Fruit fly (Drosophila melanogaster) whole organism, embryonic: ENCODE results near the gene mthl14.

ENCODE experiments used
- B-H2 ChIP-seq: fragments of 200-800 bp; sonication (Bioruptor generic); optimal IDR thresholded peaks from 2 replicates; lab custom pipeline; 2018; ENCODE audit warnings: missing biosample characterization, mild to moderate bottlenecking, missing genetic modification characterization
- Bdp1 ChIP-seq: fragments of 200-800 bp; sonication (Bioruptor generic); optimal IDR thresholded peaks from 3 replicates; lab custom pipeline; 2016; ENCODE audit warnings: missing biosample characterization, missing genetic modification characterization
- CG12744 ChIP-seq: fragments of 200-800 bp; sonication (Bioruptor generic); optimal IDR thresholded peaks from 2 replicates; lab custom pipeline; 2016; ENCODE audit warnings: missing biosample characterization, missing genetic modification characterization
- CG13424 ChIP-seq: fragments of 200-800 bp; sonication (Bioruptor generic); optimal IDR thresholded peaks from 2 replicates; lab custom pipeline; 2019; ENCODE audit warnings: missing biosample characterization, mild to moderate bottlenecking, missing genetic modification characterization, moderate library complexity
- CG14441 ChIP-seq: fragments of 200-800 bp; sonication (Bioruptor generic); IDR thresholded peaks from 2 replicates; pipeline ENCODE4 v1.3.6; 2022; ENCODE audit warnings: missing biosample characterization, missing genetic modification characterization
- CG15011 ChIP-seq: fragments of 200-800 bp; sonication (Bioruptor generic); optimal IDR thresholded peaks from 3 replicates; lab custom pipeline; 2018; ENCODE audit warnings: missing biosample characterization, mild to moderate bottlenecking, missing genetic modification characterization
- CG17802 ChIP-seq: fragments of 200-800 bp; sonication (Bioruptor generic); optimal IDR thresholded peaks from 2 replicates; lab custom pipeline; 2018; ENCODE audit warnings: missing biosample characterization, mild to moderate bottlenecking, missing genetic modification characterization, moderate library complexity
- CG18764 ChIP-seq: fragments of 200-800 bp; sonication (Bioruptor generic); optimal IDR thresholded peaks from 3 replicates; lab custom pipeline; 2016; ENCODE audit warnings: missing biosample characterization, missing genetic modification characterization
- CG2678 ChIP-seq: fragments of 200-800 bp; sonication (Bioruptor generic); optimal IDR thresholded peaks from 3 replicates; lab custom pipeline; 2019; ENCODE audit warnings: missing biosample characterization, mild to moderate bottlenecking, missing genetic modification characterization, moderate library complexity
- CG2712 ChIP-seq: fragments of 200-800 bp; optimal IDR thresholded peaks from 3 replicates; lab custom pipeline; 2019; ENCODE audit warnings: missing biosample characterization, mild to moderate bottlenecking, missing genetic modification characterization, moderate library complexity
- CG2875 ChIP-seq: fragments of 200-800 bp; sonication (Bioruptor generic); optimal IDR thresholded peaks from 2 replicates; lab custom pipeline; 2017; ENCODE audit warnings: missing biosample characterization, mild to moderate bottlenecking, missing genetic modification characterization, missing genetic modification reagents
- CG3281 ChIP-seq: fragments of 200-800 bp; sonication (Bioruptor generic); optimal IDR thresholded peaks from 3 replicates; lab custom pipeline; 2017; ENCODE audit warnings: missing biosample characterization, mild to moderate bottlenecking, missing genetic modification characterization
- CG3847 ChIP-seq: fragments of 200-800 bp; sonication (Bioruptor generic); IDR thresholded peaks from 2 replicates; pipeline ENCODE4 v1.3.6; 2022; ENCODE audit warnings: missing biosample characterization, missing genetic modification characterization
- CG42726 ChIP-seq: fragments of 200-800 bp; sonication (Bioruptor generic); IDR thresholded peaks from 2 replicates; pipeline ENCODE4 v1.3.6; 2022; ENCODE audit warnings: missing biosample characterization, missing genetic modification characterization; ENCODE audit not compliant: partially characterized antibody
- CG4282 ChIP-seq: fragments of 200-800 bp; sonication (Bioruptor generic); optimal IDR thresholded peaks from 2 replicates; lab custom pipeline; 2016; ENCODE audit warnings: missing biosample characterization, missing genetic modification characterization
- CG4854 ChIP-seq: fragments of 200-800 bp; sonication (Bioruptor generic); optimal IDR thresholded peaks from 2 replicates; lab custom pipeline; 2016; ENCODE audit warnings: missing biosample characterization, missing genetic modification characterization, inconsistent platforms
- CG6791 ChIP-seq: fragments of 200-800 bp; sonication (Bioruptor generic); IDR thresholded peaks from 3 replicates; pipeline ENCODE4 v1.3.6; 2022; ENCODE audit warnings: missing biosample characterization, missing genetic modification characterization; ENCODE audit not compliant: partially characterized antibody
- CG8765 ChIP-seq: fragments of 200-800 bp; sonication (Bioruptor generic); IDR thresholded peaks from 2 replicates; pipeline ENCODE4 v1.3.6; 2022; ENCODE audit warnings: missing biosample characterization, missing genetic modification characterization
- CG9797 ChIP-seq: fragments of 200-800 bp; sonication (Bioruptor generic); optimal IDR thresholded peaks from 3 replicates; lab custom pipeline; 2018; ENCODE audit warnings: missing biosample characterization, mild to moderate bottlenecking, missing genetic modification characterization
- CHES-1-like ChIP-seq: fragments of 200-800 bp; sonication (Bioruptor generic); optimal IDR thresholded peaks from 2 replicates; lab custom pipeline; 2016; ENCODE audit warnings: missing biosample characterization, missing genetic modification characterization
- CTCF ChIP-seq: fragments of 200-800 bp; sonication (Bioruptor generic); optimal IDR thresholded peaks from 2 replicates; lab custom pipeline; 2017; ENCODE audit warnings: missing biosample characterization, mild to moderate bottlenecking, missing genetic modification characterization, moderate library complexity
- Dad ChIP-seq: fragments of 200-800 bp; sonication (Bioruptor generic); optimal IDR thresholded peaks from 3 replicates; lab custom pipeline; 2016; ENCODE audit warnings: missing biosample characterization, missing genetic modification characterization
- Doc3 ChIP-seq: fragments of 200-800 bp; sonication (Bioruptor generic); IDR thresholded peaks from 3 replicates; pipeline ENCODE4 v1.3.6; 2022; ENCODE audit warnings: missing biosample characterization, missing genetic modification characterization; ENCODE audit not compliant: partially characterized antibody
- Dp ChIP-seq: fragments of 200-800 bp; sonication (Bioruptor generic); optimal IDR thresholded peaks from 2 replicates; lab custom pipeline; 2018; ENCODE audit warnings: missing biosample characterization, mild to moderate bottlenecking, missing genetic modification characterization, moderate library complexity
- Drgx ChIP-seq: fragments of 200-800 bp; sonication (Bioruptor generic); IDR thresholded peaks from 2 replicates; pipeline ENCODE4 v1.3.6; 2022; ENCODE audit warnings: missing biosample characterization, missing genetic modification characterization
- ERR ChIP-seq: fragments of 200-800 bp; sonication (Bioruptor generic); optimal IDR thresholded peaks from 2 replicates; lab custom pipeline; 2016; ENCODE audit warnings: missing biosample characterization, missing genetic modification characterization
- Fer2 ChIP-seq: fragments of 200-800 bp; sonication (Bioruptor generic); optimal IDR thresholded peaks from 2 replicates; lab custom pipeline; 2018; ENCODE audit warnings: missing biosample characterization, mild to moderate bottlenecking, missing genetic modification characterization, moderate library complexity
- HmgZ ChIP-seq: fragments of 200-800 bp; sonication (Bioruptor generic); optimal IDR thresholded peaks from 2 replicates; lab custom pipeline; 2018; ENCODE audit warnings: missing biosample characterization, mild to moderate bottlenecking, missing genetic modification characterization
- Hsf ChIP-seq: fragments of 200-800 bp; sonication (Bioruptor generic); optimal IDR thresholded peaks from 3 replicates; lab custom pipeline; 2016; ENCODE audit warnings: missing biosample characterization, missing genetic modification characterization
- Rfx ChIP-seq: fragments of 200-800 bp; sonication (Bioruptor generic); IDR thresholded peaks from 2 replicates; pipeline ENCODE4 v1.3.6; 2022; ENCODE audit warnings: missing biosample characterization, missing genetic modification characterization
- Rx ChIP-seq: fragments of 200-800 bp; sonication (Bioruptor generic); IDR thresholded peaks from 2 replicates; pipeline ENCODE4 v1.3.6; 2022; ENCODE audit warnings: missing biosample characterization, missing genetic modification characterization
- Scr ChIP-seq: fragments of 200-800 bp; sonication (Bioruptor generic); IDR thresholded peaks from 2 replicates; pipeline ENCODE4 v1.3.6; 2022; ENCODE audit warnings: missing biosample characterization, missing genetic modification characterization; ENCODE audit not compliant: partially characterized antibody
- Taf1 ChIP-seq: fragments of 200-800 bp; sonication (Bioruptor generic); IDR thresholded peaks from 2 replicates; pipeline ENCODE4 v1.3.6; 2022; ENCODE audit warnings: missing biosample characterization, missing genetic modification characterization
- Tbp ChIP-seq: fragments of >200 bp; optimal IDR thresholded peaks from 2 replicates; lab custom pipeline; 2018; ENCODE audit warnings: missing biosample characterization, missing genetic modification characterization
- ab ChIP-seq: fragments of 200-800 bp; sonication (Bioruptor generic); optimal IDR thresholded peaks from 2 replicates; lab custom pipeline; 2016; ENCODE audit warnings: missing biosample characterization, missing genetic modification characterization
- ase ChIP-seq: fragments of 200-800 bp; sonication (Bioruptor generic); IDR thresholded peaks from 3 replicates; pipeline ENCODE4 v1.3.6; 2022; ENCODE audit warnings: missing biosample characterization, missing genetic modification characterization
- ato ChIP-seq: fragments of 200-800 bp; sonication (Bioruptor generic); IDR thresholded peaks from 2 replicates; pipeline ENCODE4 v1.3.6; 2022; ENCODE audit warnings: missing biosample characterization, missing genetic modification characterization; ENCODE audit not compliant: partially characterized antibody
- chn ChIP-seq: fragments of 200-800 bp; sonication (Bioruptor generic); optimal IDR thresholded peaks from 2 replicates; lab custom pipeline; 2016; ENCODE audit warnings: missing biosample characterization, missing genetic modification characterization
- eyg ChIP-seq: fragments of 200-800 bp; sonication (Bioruptor generic); optimal IDR thresholded peaks from 3 replicates; lab custom pipeline; 2016; ENCODE audit warnings: missing biosample characterization, missing genetic modification characterization
- hb ChIP-seq: fragments of 200-800 bp; sonication (Bioruptor generic); IDR thresholded peaks from 3 replicates; pipeline ENCODE4 v1.3.6; 2022; ENCODE audit warnings: missing biosample characterization, missing genetic modification characterization; ENCODE audit not compliant: partially characterized antibody
- kni ChIP-seq: fragments of 200-800 bp; sonication (Bioruptor generic); optimal IDR thresholded peaks from 3 replicates; lab custom pipeline; 2017; ENCODE audit warnings: mild to moderate bottlenecking, missing biosample characterization, missing genetic modification reagents, missing genetic modification characterization
- lmd ChIP-seq: fragments of 200-800 bp; sonication (Bioruptor generic); IDR thresholded peaks from 2 replicates; pipeline ENCODE4 v1.3.6; 2022; ENCODE audit warnings: missing biosample characterization, missing genetic modification characterization
- nerfin-1 ChIP-seq: fragments of 200-800 bp; sonication (Bioruptor generic); optimal IDR thresholded peaks from 3 replicates; lab custom pipeline; 2019; ENCODE audit warnings: missing biosample characterization, mild to moderate bottlenecking, missing genetic modification characterization, moderate library complexity
- rib ChIP-seq: fragments of 200-800 bp; sonication (Bioruptor generic); IDR thresholded peaks from 2 replicates; pipeline ENCODE4 v1.3.6; 2022; ENCODE audit warnings: missing biosample characterization, missing genetic modification characterization
- slbo ChIP-seq: fragments of 200-800 bp; sonication (Bioruptor generic); IDR thresholded peaks from 2 replicates; pipeline ENCODE4 v1.3.6; 2022; ENCODE audit warnings: missing biosample characterization, missing genetic modification characterization
- stwl ChIP-seq: fragments of 200-800 bp; sonication (Bioruptor generic); optimal IDR thresholded peaks from 3 replicates; lab custom pipeline; 2018; ENCODE audit warnings: missing biosample characterization, mild to moderate bottlenecking, missing genetic modification characterization, moderate library complexity
- tap ChIP-seq: fragments of 200-800 bp; optimal IDR thresholded peaks from 3 replicates; lab custom pipeline; 2019; ENCODE audit warnings: missing biosample characterization, mild to moderate bottlenecking, missing genetic modification characterization, moderate library complexity
- wdn ChIP-seq: fragments of 200-800 bp; sonication (Bioruptor generic); IDR thresholded peaks from 2 replicates; pipeline ENCODE4 v1.3.6; 2022; ENCODE audit warnings: missing biosample characterization, missing genetic modification characterization
- zen ChIP-seq: fragments of 200-800 bp; sonication (Bioruptor generic); optimal IDR thresholded peaks from 3 replicates; lab custom pipeline; 2018; ENCODE audit warnings: missing biosample characterization, mild to moderate bottlenecking, missing genetic modification characterization, moderate library complexity
- zf30C ChIP-seq: fragments of 200-800 bp; sonication (Bioruptor generic); optimal IDR thresholded peaks from 3 replicates; lab custom pipeline; 2018; ENCODE audit warnings: missing biosample characterization, mild to moderate bottlenecking, missing genetic modification characterization

Gene mthl14

DNA sequence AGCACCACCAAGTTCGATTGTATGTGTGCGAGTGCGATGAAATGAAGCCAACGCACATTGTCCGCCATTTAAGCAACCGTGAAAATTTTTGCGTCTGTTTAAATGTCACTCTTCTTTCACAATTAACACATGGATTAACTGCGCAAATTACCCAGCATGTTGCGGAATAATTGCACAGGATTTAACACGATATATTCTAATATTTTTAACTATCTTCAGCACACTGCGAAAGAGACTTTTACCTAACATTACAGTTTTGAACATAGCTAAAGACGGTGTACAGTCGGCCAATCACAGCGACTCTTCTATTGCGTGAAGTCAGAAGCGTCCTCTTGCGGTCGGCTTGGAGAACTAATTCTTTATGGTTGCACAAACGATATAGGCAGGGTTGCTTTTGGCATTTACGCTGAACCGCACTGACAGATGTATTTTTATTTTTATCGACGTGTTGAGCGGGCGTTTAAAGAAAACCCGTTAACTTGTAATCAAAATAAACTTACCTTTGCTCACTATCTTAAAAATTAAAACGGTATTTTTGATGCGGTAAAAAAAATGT is 569 bp upstream of the mthl14 start (continued):
- TF ChIP-seq CG18764 (GFP tag; lab: Kevin White, UChicago) (peak; percentile 47), lmd (peak; percentile 40; the same call in 1 of the 2 replicates), zf30C (GFP tag; lab: Kevin White, UChicago) (no peak), CG12744 (peak; percentile 21), CG6791 (GFP tag; lab: Robert Waterston, UW) (peak; percentile 83), CG4854 (GFP tag; lab: Kevin White, UChicago) (peak; percentile 49), Doc3 (no peak), CG15011 (GFP tag; lab: Kevin White, UChicago) (no peak), Hsf (GFP tag; lab: Kevin White, UChicago) (peak; percentile 49), CG14441 (0 out of 2 replicates have a peak, but pooled peaks have one; percentile 29), wdn (GFP tag; lab: Robert Waterston, UW) (no peak), CHES-1-like (peak; percentile 50), CG3281 (GFP tag; lab: Kevin White, UChicago) (peak; percentile 31), Rx (GFP tag; lab: Robert Waterston, UW) (0 out of 2 replicates have a peak, but pooled peaks have one; percentile 3), Bdp1 (peak; percentile 51), ase (GFP tag; lab: Robert Waterston, UW) (peak; percentile 61; the same call in 1 of the 3 replicates), hb (GFP tag; lab: Robert Waterston, UW) (peak; percentile 79), chn (GFP tag; lab: Kevin White, UChicago) (peak; percentile 18), nerfin-1 (peak; percentile 15), Rfx (GFP tag; lab: Robert Waterston, UW) (peak; percentile 78; the same call in 1 of the 2 replicates), CG2678 (no peak), Dp (peak; percentile 89), zen (peak; percentile 54), HmgZ (peak; percentile 87), Tbp (GFP tag; lab: Kevin White, UChicago) (no peak), Drgx (no peak), Taf1 (no peak), CG8765 (peak; percentile 30; the same call in 1 of the 2 replicates), tap (tag; lab: Kevin White, UChicago) (no peak), Scr (peak; percentile 61), Fer2 (tag; lab: Kevin White, UChicago) (no peak), kni (GFP tag; lab: Kevin White, UChicago) (no peak), slbo (GFP tag; lab: Robert Waterston, UW) (peak; percentile 69), CG2712 (tag; lab: Kevin White, UChicago) (peak; percentile 29), ERR (peak; percentile 24), CG17802 (peak; percentile 42), CG3847 (peak; percentile 58), rib (peak; percentile 52; the same call in 1 of the 2 replicates), CG4282 (GFP tag; lab: Kevin White, UChicago) (no peak), CG42726 (GFP tag; lab: Robert Waterston, UW) (peak; percentile 81), CG2875 (peak; percentile 6), ab (GFP tag; lab: Kevin White, UChicago) (peak; percentile 48), stwl (peak; percentile 82), B-H2 (GFP tag; lab: Kevin White, UChicago) (peak; percentile 70), CG9797 (GFP tag; lab: Kevin White, UChicago) (peak; percentile 49), eyg (peak; percentile 17), CG13424 (peak; percentile 2), ato (peak; percentile 73), Dad (GFP tag; lab: Kevin White, UChicago) (peak; percentile 66), CTCF (peak; percentile 96)
